Fruit fly (Drosophila melanogaster): ENCODE measurements around the gene CG32263.

The CG32263 gene

DNA sequence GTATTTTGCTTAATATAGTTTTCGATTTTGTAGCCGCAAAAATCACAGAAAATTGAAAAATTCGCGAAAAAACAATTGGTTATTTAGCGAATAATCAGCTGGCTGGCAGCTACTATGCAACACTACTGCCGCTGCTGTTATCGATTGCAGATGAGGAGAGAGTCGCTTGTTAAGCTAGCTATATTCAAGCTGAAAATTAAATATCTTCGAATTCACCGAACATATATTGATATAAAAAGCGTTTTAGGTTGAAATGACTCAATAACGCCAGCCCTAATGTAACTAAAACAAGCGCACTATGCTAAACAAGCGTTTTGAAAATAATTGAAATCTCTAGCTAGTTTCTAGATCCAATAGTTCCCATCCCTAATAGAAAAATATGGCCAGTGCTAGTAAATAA lies 4.6 kb downstream of the CG32263 start, which contains the start of the genes CG32264, ntc and IntS10 (continued):
- peak; percentile 72 for TF ChIP-seq CG1647 (GFP tag; optimal IDR thresholded peaks at IDR 0.05)
- TF ChIP-seq CG9215 (GFP tag; IDR thresholded peaks at IDR 0.05): peak; percentile 55
- peak; percentile 30 for TF ChIP-seq nom (GFP tag; optimal IDR thresholded peaks at IDR 0.05)
- peak; percentile 79 for TF ChIP-seq gem (tag; optimal IDR thresholded peaks at IDR 0.05)
- TF ChIP-seq schlank (tag; optimal IDR thresholded peaks at IDR 0.05): peak; percentile 10
- peak; percentile 33 for TF ChIP-seq slou (GFP tag; optimal IDR thresholded peaks at IDR 0.05)
- TF ChIP-seq CG3726 (GFP tag; IDR thresholded peaks at IDR 0.05): no peak
- no peak for TF ChIP-seq Trl (optimal IDR thresholded peaks at IDR 0.05)
- peak; percentile 78 for TF ChIP-seq Trl (GFP tag; optimal IDR thresholded peaks at IDR 0.05)
- TF ChIP-seq ftz-f1 (GFP tag; optimal IDR thresholded peaks at IDR 0.05): no peak
- TF ChIP-seq TFAM (GFP tag; optimal IDR thresholded peaks at IDR 0.05): no peak
- peak; percentile 80 for TF ChIP-seq HmgZ (tag; optimal IDR thresholded peaks at IDR 0.05)
- peak; percentile 55 for TF ChIP-seq unpg (GFP tag; optimal IDR thresholded peaks at IDR 0.05)
- peak; percentile 15 for TF ChIP-seq pnt (GFP tag; optimal IDR thresholded peaks at IDR 0.05)
- TF ChIP-seq CG4424 (GFP tag; optimal IDR thresholded peaks at IDR 0.05): peak; percentile 55
- TF ChIP-seq btn (GFP tag; optimal IDR thresholded peaks at IDR 0.05): no peak
- 0 out of 2 replicates have a peak, but pooled peaks have one; percentile 35 for TF ChIP-seq ttk (GFP tag; IDR thresholded peaks at IDR 0.05)
- TF ChIP-seq scrt (GFP tag; optimal IDR thresholded peaks at IDR 0.05): peak; percentile 60
- TF ChIP-seq caup (GFP tag; optimal IDR thresholded peaks at IDR 0.05; ENCODE audit: severe bottlenecking): peak; percentile 77
- no peak for TF ChIP-seq CG14860 (GFP tag; IDR thresholded peaks at IDR 0.05; ENCODE audit: partially characterized antibody)
- TF ChIP-seq CG1792 (GFP tag; optimal IDR thresholded peaks at IDR 0.05): peak; percentile 23
- TF ChIP-seq Doc3 (GFP tag; IDR thresholded peaks at IDR 0.05; ENCODE audit: partially characterized antibody): peak; percentile 56; the same call in 1 of the 3 replicates
- TF ChIP-seq PHDP (tag; optimal IDR thresholded peaks at IDR 0.05): peak; percentile 66
- TF ChIP-seq CG11504 (tag; optimal IDR thresholded peaks at IDR 0.05): no peak
- peak; percentile 80 for TF ChIP-seq MBD-R2 (GFP tag; IDR thresholded peaks at IDR 0.05)
- no peak for TF ChIP-seq CG15479 (GFP tag; optimal IDR thresholded peaks at IDR 0.05)
- peak; percentile 76 for TF ChIP-seq Pdp1 (GFP tag; optimal IDR thresholded peaks at IDR 0.05)
- TF ChIP-seq zfh1 (GFP tag; IDR thresholded peaks at IDR 0.05): 0 out of 3 replicates have a peak, but pooled peaks have one; percentile 25
- peak; percentile 76 for TF ChIP-seq CG13775 (GFP tag; optimal IDR thresholded peaks at IDR 0.05)
- peak; percentile 21; the same call in 1 of the 2 replicates for TF ChIP-seq vvl (GFP tag; IDR thresholded peaks at IDR 0.05)
- peak; percentile 0 for TF ChIP-seq D19A (tag; optimal IDR thresholded peaks at IDR 0.05)
- TF ChIP-seq CrebB (tag; optimal IDR thresholded peaks at IDR 0.05): no peak
- TF ChIP-seq Hmx (GFP tag; optimal IDR thresholded peaks at IDR 0.05): no peak
- no peak for TF ChIP-seq cg (GFP tag; optimal IDR thresholded peaks at IDR 0.05)
- peak; percentile 16 for TF ChIP-seq ems (GFP tag; optimal IDR thresholded peaks at IDR 0.05)
- peak; percentile 71 for TF ChIP-seq rib (GFP tag; IDR thresholded peaks at IDR 0.05)
- TF ChIP-seq CG15514 (GFP tag; optimal IDR thresholded peaks at IDR 0.05): peak; percentile 78
- peak; percentile 25 for TF ChIP-seq da (GFP tag; optimal IDR thresholded peaks at IDR 0.05)
- peak; percentile 65 for TF ChIP-seq zen (tag; optimal IDR thresholded peaks at IDR 0.05)
- TF ChIP-seq esg (GFP tag; conservative IDR thresholded peaks at IDR 0.05): peak; percentile 36
- TF ChIP-seq Hsf (GFP tag; optimal IDR thresholded peaks at IDR 0.05): peak; percentile 77
- TF ChIP-seq CG11247 (GFP tag; IDR thresholded peaks at IDR 0.05): no peak; the same call in 1 of the 2 replicates
- TF ChIP-seq CG18011 (GFP tag; optimal IDR thresholded peaks at IDR 0.05): peak; percentile 49
- no peak for TF ChIP-seq dan (GFP tag; IDR thresholded peaks at IDR 0.05)
- TF ChIP-seq CG8944 (GFP tag; optimal IDR thresholded peaks at IDR 0.05): peak; percentile 79
- TF ChIP-seq CG2199 (GFP tag; IDR thresholded peaks at IDR 0.05): no peak
- peak; percentile 14 for TF ChIP-seq psq (GFP tag; optimal IDR thresholded peaks at IDR 0.05)
- no peak for TF ChIP-seq seq (GFP tag; IDR thresholded peaks at IDR 0.05)
- peak; percentile 17 for TF ChIP-seq CG6683 (GFP tag; optimal IDR thresholded peaks at IDR 0.05)
- no peak for TF ChIP-seq CG14965 (GFP tag; optimal IDR thresholded peaks at IDR 0.05; ENCODE audit: borderline replicate concordance)
- TF ChIP-seq CG4707 (GFP tag; optimal IDR thresholded peaks at IDR 0.05): no peak

Data from whole organism, embryonic.